Worm (Caenorhabditis elegans): ENCODE data around the gene eps-8.

The eps-8 gene

ce11 chrIV:14888889-14889664 lies 9.8 kb downstream of the eps-8 start (continued):
- TF ChIP-seq egl-5 (tag; optimal IDR thresholded peaks at IDR 0.05) (no peak), lin-39 (tag; optimal IDR thresholded peaks at IDR 0.05) (peak; percentile 32), nfya-1 (tag; optimal IDR thresholded peaks at IDR 0.05; ENCODE audit: insufficient read depth) (no peak)

ce11 chrIV:14890914-14891313 lies 11.6 kb downstream of the eps-8 start:
- no peak for TF ChIP-seq jun-1 (tag; optimal IDR thresholded peaks at IDR 0.05)
- TF ChIP-seq elt-2 (tag; optimal IDR thresholded peaks at IDR 0.05) = peak; percentile 25
- TF ChIP-seq pha-4 (tag; optimal IDR thresholded peaks at IDR 0.05) = peak; percentile 9
- peak; percentile 21 for TF ChIP-seq pqm-1 (tag; optimal IDR thresholded peaks at IDR 0.05)

DNA sequence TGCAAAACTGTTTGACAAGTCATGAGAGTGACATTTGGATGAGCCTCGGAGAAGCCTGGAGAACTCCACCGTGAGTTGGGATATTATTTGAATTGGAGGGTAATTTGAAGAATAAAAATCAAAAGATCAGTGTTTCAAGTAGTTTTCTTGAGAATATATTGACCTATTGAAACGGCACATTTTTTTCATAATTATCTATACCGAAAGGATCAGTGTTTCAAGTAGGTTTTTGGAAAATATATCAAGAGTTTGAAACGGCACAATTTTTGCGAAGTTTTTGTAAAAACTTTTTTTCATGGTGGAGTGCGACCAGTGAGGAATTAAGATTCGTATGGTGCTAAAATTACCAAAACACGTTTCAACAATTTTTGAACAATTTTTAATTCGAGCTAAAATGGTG lies 12.7 kb downstream of the eps-8 start:
- TF ChIP-seq elt-2 (tag; optimal IDR thresholded peaks at IDR 0.05) = no peak
- no peak for TF ChIP-seq ceh-16 (tag; optimal IDR thresholded peaks at IDR 0.05)
- no peak for TF ChIP-seq nhr-23 (tag; optimal IDR thresholded peaks at IDR 0.05)
- TF ChIP-seq sea-2 (GFP tag; optimal IDR thresholded peaks at IDR 0.05) = no peak
- TF ChIP-seq egl-5 (tag; optimal IDR thresholded peaks at IDR 0.05) = no peak
- no peak for TF ChIP-seq tbx-2 (tag; optimal IDR thresholded peaks at IDR 0.05)
- TF ChIP-seq ceh-28 (tag; optimal IDR thresholded peaks at IDR 0.05) = no peak
- TF ChIP-seq nhr-11 (tag; optimal IDR thresholded peaks at IDR 0.05) = no peak
- no peak for TF ChIP-seq ceh-9 (tag; optimal IDR thresholded peaks at IDR 0.05)
- no peak for TF ChIP-seq nhr-12 (tag; optimal IDR thresholded peaks at IDR 0.05)
- no peak for TF ChIP-seq unc-62 (GFP tag; optimal IDR thresholded peaks at IDR 0.05)

- no peak for TF ChIP-seq ceh-82 (tag; optimal IDR thresholded peaks at IDR 0.05)
Measured at ce11 chrIV:14894339-14894738, 15.1 kb downstream of the eps-8 start.

- TF ChIP-seq elt-1 (tag; optimal IDR thresholded peaks at IDR 0.05) (peak; percentile 29), elt-2 (tag; optimal IDR thresholded peaks at IDR 0.05) (no peak)
Measured at ce11 chrIV:14903188-14903587, 23.9 kb downstream of the eps-8 start.

ce11 chrIV:14909589-14909988 lies 30.3 kb downstream of the eps-8 start, which contains the start of gene pnc-2:
pnc-2 (minus strand) TSS chrIV:14909689.
- TF ChIP-seq fos-1 (tag; optimal IDR thresholded peaks at IDR 0.05) (no peak), elt-3 (tag; optimal IDR thresholded peaks at IDR 0.05) (no peak)

DNA sequence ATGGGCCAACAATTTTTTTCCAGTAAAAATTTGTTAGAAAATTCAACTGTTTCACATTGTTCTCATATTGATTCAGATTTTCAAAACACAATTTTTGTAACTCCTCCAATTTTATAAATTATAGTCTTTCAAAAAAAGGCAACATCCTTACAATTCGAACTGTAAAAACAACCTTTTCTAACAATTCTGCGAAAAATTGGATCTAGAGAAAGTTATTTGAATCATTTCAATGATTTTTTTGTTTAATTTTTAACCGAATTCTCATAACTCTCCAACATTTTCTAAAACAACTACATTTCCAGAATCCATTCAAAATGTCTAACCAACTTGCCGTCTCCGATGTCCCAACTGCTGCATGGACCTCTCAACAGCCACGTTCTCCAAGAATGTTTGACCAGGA lies 40.0 kb downstream of the eps-8 start, which contains the start of gene ccch-5:
ccch-5 (plus strand) TSS at position 301 of the 400 bp plus-strand sequence.
- TF ChIP-seq ZK546.5 (tag; optimal IDR thresholded peaks at IDR 0.05) (no peak), tbx-2 (tag; optimal IDR thresholded peaks at IDR 0.05) (no peak), snpc-4 (tag; optimal IDR thresholded peaks at IDR 0.05) (no peak), fkh-10 (GFP tag; optimal IDR thresholded peaks at IDR 0.05) (no peak), ceh-16 (tag; optimal IDR thresholded peaks at IDR 0.05) (no peak), ama-1 (optimal IDR thresholded peaks at IDR 0.05) (no peak), skn-1 (tag; optimal IDR thresholded peaks at IDR 0.05) (no peak)

DNA sequence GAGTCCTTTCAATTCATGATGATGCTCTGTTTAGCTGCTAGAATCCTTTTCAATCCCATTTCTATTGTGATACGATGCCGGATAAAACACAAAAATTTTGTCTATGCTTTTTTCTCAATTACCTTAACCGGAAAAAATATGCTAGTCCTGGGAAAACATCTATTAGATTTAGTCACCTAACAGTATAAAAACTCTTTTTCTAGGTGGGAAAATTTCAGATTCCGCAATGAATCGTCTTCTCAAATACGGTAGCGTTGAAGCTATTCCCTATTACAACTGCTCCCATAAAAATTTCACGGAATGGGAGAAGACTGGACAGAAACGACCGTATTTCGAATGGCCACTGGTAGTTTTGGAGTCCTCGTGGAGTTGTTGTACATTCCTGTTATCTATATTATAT lies 50.1 kb downstream of the eps-8 start, which contains the start of gene Y57G11C.28:
Y57G11C.28 (plus strand) TSS at position 301 of the 400 bp plus-strand sequence.
- TF ChIP-seq sea-2 (GFP tag; optimal IDR thresholded peaks at IDR 0.05) (no peak), mml-1 (tag; optimal IDR thresholded peaks at IDR 0.05) (no peak), elt-2 (tag; optimal IDR thresholded peaks at IDR 0.05) (no peak), aly-2 (tag; optimal IDR thresholded peaks at IDR 0.05) (no peak), nhr-77 (tag; optimal IDR thresholded peaks at IDR 0.05) (no peak), nhr-67 (tag; optimal IDR thresholded peaks at IDR 0.05) (no peak), nhr-25 (tag; optimal IDR thresholded peaks at IDR 0.05) (no peak)

All from whole organism, L3 larva.